Worm (Caenorhabditis elegans): Measurements from ENCODE around the gene droe-8.
"Not testable (repeated sequence)": the region's sequence is repeated elsewhere in the genome, so short reads cannot be mapped to it uniquely, and the experiment has no call there.

Gene droe-8

DNA sequence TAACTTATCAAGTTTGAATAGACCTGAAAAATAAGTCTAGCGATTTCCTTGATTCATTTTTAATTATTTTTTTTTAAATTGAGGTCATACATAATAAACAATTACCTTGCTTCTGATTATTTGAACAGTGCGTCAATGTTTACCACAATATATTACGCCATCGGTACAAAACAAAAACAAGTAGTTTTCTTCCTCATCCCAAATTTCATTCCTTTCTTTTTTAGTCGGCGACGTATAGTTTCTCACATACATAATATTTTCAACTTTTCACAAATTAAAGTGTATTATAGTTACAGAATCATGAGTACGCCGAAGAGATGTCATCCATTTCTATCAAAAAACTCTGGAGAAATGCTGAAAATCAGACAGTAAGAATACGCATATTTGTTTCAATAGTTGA, at the start of gene droe-8:
Gene droe-8, plus strand, starts transcription at position 301 of the 400 bp plus-strand sequence.
- TF ChIP-seq him-1, dao-5, W03F9.2 (tag; optimal IDR thresholded peaks at IDR 0.05): not testable (repeated sequence)

DNA sequence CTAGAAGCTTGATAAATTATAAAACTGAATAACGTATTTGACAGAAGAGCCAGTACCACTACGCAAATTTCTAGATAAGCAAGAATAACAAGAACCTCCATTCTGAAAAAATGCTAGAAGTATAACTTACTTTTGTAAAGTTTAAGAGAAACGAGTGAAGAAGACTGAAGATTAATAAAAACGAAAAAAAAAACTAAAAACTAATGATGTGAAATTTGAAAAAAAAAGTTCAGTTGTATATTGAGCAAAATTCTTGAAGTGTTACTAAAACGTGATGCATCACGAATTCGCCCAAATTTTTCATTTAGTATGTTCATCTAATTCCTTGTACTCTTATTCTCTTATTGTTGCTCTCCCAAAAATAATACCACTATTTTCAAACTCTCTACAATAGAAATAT, 49.1 kb upstream of the droe-8 start, which contains the start of gene ZC190.6:
Gene ZC190.6, minus strand, starts transcription at position 101 of the 400 bp plus-strand sequence.
- TF ChIP-seq W03F9.2 (tag; optimal IDR thresholded peaks at IDR 0.05) (no peak), dao-5 (tag; optimal IDR thresholded peaks at IDR 0.05) (no peak), him-1 (tag; optimal IDR thresholded peaks at IDR 0.05) (no peak)

- TF ChIP-seq W03F9.2 (tag; optimal IDR thresholded peaks at IDR 0.05): no peak
- no peak for TF ChIP-seq him-1 (tag; optimal IDR thresholded peaks at IDR 0.05)
- TF ChIP-seq dao-5 (tag; optimal IDR thresholded peaks at IDR 0.05): no peak
Measured at ce11 chrV:8681050-8681449, 45.3 kb upstream of the droe-8 start, which contains the start of gene ZC190.2. Gene ZC190.2 (plus strand): TSS chrV:8681350.

- TF ChIP-seq dao-5 (tag; optimal IDR thresholded peaks at IDR 0.05) (no peak), him-1 (tag; optimal IDR thresholded peaks at IDR 0.05) (no peak), W03F9.2 (tag; optimal IDR thresholded peaks at IDR 0.05) (no peak)
Measured at ce11 chrV:8682719-8683118, 43.6 kb upstream of the droe-8 start, which contains the start of gene cln-3.3. Gene cln-3.3 (plus strand): TSS chrV:8683052.

DNA sequence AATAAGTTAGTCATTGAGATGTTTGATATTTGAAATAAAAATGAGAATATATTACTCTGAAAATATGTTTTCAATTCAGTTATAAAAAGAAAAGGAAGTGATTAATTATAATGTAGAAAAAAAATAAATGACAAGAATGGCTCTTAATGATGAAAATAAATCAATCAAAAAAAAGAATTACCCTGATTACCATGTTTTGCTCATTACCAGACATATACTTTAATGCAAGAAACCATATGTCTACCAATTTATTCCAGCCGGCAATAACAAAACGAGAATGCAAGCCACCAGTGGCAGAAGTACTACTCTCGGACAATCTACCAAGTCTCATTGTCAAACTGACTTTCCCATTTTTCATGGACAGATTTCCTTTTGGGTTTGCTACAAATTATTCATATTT, 42.5 kb upstream of the droe-8 start:
- TF ChIP-seq W03F9.2 (tag; optimal IDR thresholded peaks at IDR 0.05) (no peak), him-1 (tag; optimal IDR thresholded peaks at IDR 0.05) (no peak), dao-5 (tag; optimal IDR thresholded peaks at IDR 0.05) (no peak)

DNA sequence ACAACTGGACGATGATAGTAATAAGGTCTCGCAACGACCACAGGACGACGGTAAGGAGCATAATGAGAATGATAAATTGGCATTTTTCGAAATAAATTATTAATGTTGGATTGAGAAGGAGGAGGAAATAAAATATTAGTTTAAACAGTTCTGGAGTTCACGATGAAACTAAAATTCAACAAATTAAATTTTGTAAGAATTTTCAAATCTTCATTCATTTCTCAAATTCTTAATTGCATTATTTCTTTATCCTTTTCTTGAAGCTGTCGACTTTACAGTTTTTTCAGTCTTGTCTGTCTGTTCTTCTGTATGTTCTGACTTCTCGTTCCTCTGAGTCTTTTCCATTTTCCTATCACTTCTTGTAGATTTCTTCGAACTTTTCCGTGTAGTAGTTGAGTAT, 39.6 kb upstream of the droe-8 start, which contains the start of gene ZC190.7:
Gene ZC190.7, minus strand, starts transcription at position 101 of the 400 bp plus-strand sequence.
- TF ChIP-seq him-1 (tag; optimal IDR thresholded peaks at IDR 0.05) (no peak), W03F9.2 (tag; optimal IDR thresholded peaks at IDR 0.05) (no peak), dao-5 (tag; optimal IDR thresholded peaks at IDR 0.05) (no peak)

- TF ChIP-seq him-1 (tag; optimal IDR thresholded peaks at IDR 0.05) (no peak), dao-5 (tag; optimal IDR thresholded peaks at IDR 0.05) (no peak), W03F9.2 (tag; optimal IDR thresholded peaks at IDR 0.05) (no peak)
Measured at ce11 chrV:8687707-8688106, 38.6 kb upstream of the droe-8 start, which contains the start of gene ZC190.8. Gene ZC190.8 (minus strand): TSS chrV:8687807.

DNA sequence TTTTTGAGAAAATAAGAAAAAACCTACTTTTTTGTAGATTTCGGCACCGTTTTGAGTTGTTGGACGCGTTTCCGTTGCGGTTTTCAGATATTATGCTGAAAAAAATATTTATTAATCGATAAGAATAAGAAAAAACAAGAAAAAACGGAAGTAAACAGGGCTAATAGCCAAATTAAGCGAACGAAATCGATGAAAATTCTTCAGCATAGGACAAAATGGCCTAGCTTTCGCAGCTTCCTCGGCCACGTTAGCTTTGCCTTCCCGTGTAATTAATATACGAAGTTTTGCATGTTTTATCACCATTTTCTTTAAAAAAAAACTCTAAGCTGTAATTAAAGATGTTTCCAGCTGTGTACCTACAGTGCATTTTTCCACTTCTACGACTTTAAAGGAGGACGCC, 30.1 kb upstream of the droe-8 start, which contains the start of gene ZC190.10:
Gene ZC190.10, minus strand, starts transcription at position 101 of the 400 bp plus-strand sequence.
- not testable (repeated sequence) for TF ChIP-seq W03F9.2, dao-5, him-1 (tag; optimal IDR thresholded peaks at IDR 0.05)

DNA sequence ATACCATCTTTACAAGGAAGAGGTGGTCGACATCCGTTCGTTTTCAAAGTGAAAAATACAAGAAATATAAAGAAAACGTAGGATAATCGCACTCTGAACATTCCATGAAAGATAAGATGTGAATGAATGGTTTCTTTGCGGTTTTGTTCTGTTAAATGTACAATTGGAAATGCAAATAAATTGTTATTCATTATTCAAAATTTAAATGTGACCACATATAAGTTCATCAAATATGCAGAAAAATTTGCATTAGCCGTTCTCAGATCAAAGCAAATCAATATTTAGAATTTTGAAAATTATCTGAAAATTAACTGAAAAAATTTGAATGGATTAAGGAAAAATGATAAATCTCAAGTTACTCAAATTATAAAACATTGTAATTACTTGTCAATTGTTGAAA, 14.4 kb upstream of the droe-8 start, which contains the start of gene ZC178.2:
Gene ZC178.2, minus strand, starts transcription at position 101 of the 400 bp plus-strand sequence.
- no peak for TF ChIP-seq dao-5 (tag; optimal IDR thresholded peaks at IDR 0.05)
- TF ChIP-seq him-1 (tag; optimal IDR thresholded peaks at IDR 0.05): no peak
- TF ChIP-seq W03F9.2 (tag; optimal IDR thresholded peaks at IDR 0.05): no peak

DNA sequence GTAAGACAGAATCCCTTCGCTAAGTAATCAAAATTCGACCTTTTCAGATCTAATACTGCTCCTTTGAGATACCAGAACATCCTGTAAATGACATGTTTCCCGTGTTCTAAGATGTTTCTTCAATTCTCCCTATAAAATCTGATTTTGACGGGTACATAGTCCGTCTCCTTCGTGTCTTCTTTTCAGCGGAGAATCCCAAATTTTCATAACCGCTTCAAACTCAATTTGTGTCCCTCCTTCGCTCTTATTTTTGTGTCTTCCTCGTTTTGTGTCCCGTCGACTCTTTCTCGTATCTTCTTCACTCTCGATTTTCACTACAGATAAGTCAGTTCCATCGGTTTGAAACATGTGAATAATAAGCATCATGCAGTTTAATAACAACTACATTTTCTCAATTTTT, 10.2 kb upstream of the droe-8 start, which contains the start of gene glr-5:
Gene glr-5, plus strand, starts transcription at position 321 of the 400 bp plus-strand sequence.
- TF ChIP-seq him-1 (tag; optimal IDR thresholded peaks at IDR 0.05) (no peak), dao-5 (tag; optimal IDR thresholded peaks at IDR 0.05) (no peak), W03F9.2 (tag; optimal IDR thresholded peaks at IDR 0.05) (no peak)

ce11 chrV:8718399-8718798, 7.9 kb upstream of the droe-8 start:
- TF ChIP-seq dao-5 (tag; optimal IDR thresholded peaks at IDR 0.05): no peak
- TF ChIP-seq him-1 (tag; optimal IDR thresholded peaks at IDR 0.05): no peak
- TF ChIP-seq W03F9.2 (tag; optimal IDR thresholded peaks at IDR 0.05): no peak

- TF ChIP-seq dao-5, him-1, W03F9.2 (tag; optimal IDR thresholded peaks at IDR 0.05): not testable (repeated sequence)
Measured at ce11 chrV:8722160-8722559, 4.2 kb upstream of the droe-8 start, which contains the start of gene ZC196.8. Gene ZC196.8 (minus strand): TSS chrV:8722260.

DNA sequence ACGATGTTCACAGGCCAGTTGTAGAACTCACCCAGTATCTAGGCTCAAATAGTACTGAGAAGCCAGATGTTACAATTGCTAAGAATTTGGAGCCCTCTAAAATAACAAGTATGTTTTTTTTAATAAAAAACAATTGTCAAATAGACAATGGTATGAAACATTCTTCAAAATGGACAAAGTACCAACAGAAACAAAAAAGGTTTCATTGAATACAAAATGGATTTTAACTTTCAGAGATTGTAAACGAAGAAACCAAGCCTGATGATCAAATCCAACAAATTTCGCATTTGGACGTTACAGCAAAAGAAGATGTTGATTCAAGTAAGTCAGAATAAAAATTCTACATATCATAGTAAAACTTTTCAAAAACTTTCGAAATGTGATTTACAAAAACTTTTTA, 749 bp downstream of the droe-8 start, which contains the start of gene ZC196.9:
Gene ZC196.9, minus strand, starts transcription at position 101 of the 400 bp plus-strand sequence.
- no peak for TF ChIP-seq W03F9.2 (tag; optimal IDR thresholded peaks at IDR 0.05)

- TF ChIP-seq dao-5 (tag; optimal IDR thresholded peaks at IDR 0.05): no peak
- no peak for TF ChIP-seq W03F9.2 (tag; optimal IDR thresholded peaks at IDR 0.05)
- no peak for TF ChIP-seq him-1 (tag; optimal IDR thresholded peaks at IDR 0.05)
Measured at ce11 chrV:8729100-8729499, 2.8 kb downstream of the droe-8 start, which contains the start of gene ZC196.5. Gene ZC196.5 (plus strand): TSS chrV:8729400.
